Fruit fly (Drosophila melanogaster) whole organism, embryonic: ENCODE results near the gene CG6878.

Source experiments
- CG16779 ChIP-seq: fragments of 200-800 bp; sonication (Bioruptor generic); IDR thresholded peaks from 2 replicates; pipeline ENCODE4 v1.3.6; 2022; ENCODE audit warnings: missing biosample characterization, missing genetic modification characterization
- CG17829 ChIP-seq: fragments of 200-800 bp; optimal IDR thresholded peaks from 2 replicates; lab custom pipeline; 2019; ENCODE audit warnings: missing biosample characterization, mild to moderate bottlenecking, missing genetic modification characterization, moderate library complexity
- CG7271 ChIP-seq: fragments of 200-800 bp; sonication (Bioruptor generic); optimal IDR thresholded peaks from 2 replicates; lab custom pipeline; 2018; ENCODE audit warnings: missing biosample characterization, mild to moderate bottlenecking, missing genetic modification characterization, moderate library complexity
- CG8290 ChIP-seq, 3 experiments: fragments of 200-800 bp; sonication (Bioruptor generic); optimal IDR thresholded peaks; 2 replicates each; lab custom pipeline; 2016 to 2019; ENCODE audit warnings: missing biosample characterization in 3 of 3, missing genetic modification characterization in 3 of 3, mild to moderate bottlenecking in 2 of 3, moderate library complexity in 1 of 3
- CHES-1-like ChIP-seq: fragments of 200-800 bp; sonication (Bioruptor generic); optimal IDR thresholded peaks from 2 replicates; lab custom pipeline; 2016; ENCODE audit warnings: missing biosample characterization, missing genetic modification characterization
- Hr3 ChIP-seq: fragments of 200-800 bp; sonication (Bioruptor generic); optimal IDR thresholded peaks from 3 replicates; lab custom pipeline; 2016; ENCODE audit warnings: missing biosample characterization, missing genetic modification characterization
- Neu2 ChIP-seq: fragments of 200-800 bp; sonication (Bioruptor generic); optimal IDR thresholded peaks from 3 replicates; lab custom pipeline; 2016; ENCODE audit warnings: missing biosample characterization, missing genetic modification characterization, borderline replicate concordance
- bbx ChIP-seq: fragments of 200-800 bp; sonication (Bioruptor generic); IDR thresholded peaks from 2 replicates; pipeline ENCODE4 v1.3.6; 2022; ENCODE audit warnings: missing biosample characterization, missing genetic modification characterization; ENCODE audit not compliant: partially characterized antibody
- slbo ChIP-seq: fragments of 200-800 bp; sonication (Bioruptor generic); IDR thresholded peaks from 2 replicates; pipeline ENCODE4 v1.3.6; 2022; ENCODE audit warnings: missing biosample characterization, missing genetic modification characterization
- wek ChIP-seq: fragments of 200-800 bp; sonication (Bioruptor generic); optimal IDR thresholded peaks from 3 replicates; lab custom pipeline; 2018; ENCODE audit warnings: missing biosample characterization, mild to moderate bottlenecking, missing genetic modification characterization, moderate library complexity

DNA sequence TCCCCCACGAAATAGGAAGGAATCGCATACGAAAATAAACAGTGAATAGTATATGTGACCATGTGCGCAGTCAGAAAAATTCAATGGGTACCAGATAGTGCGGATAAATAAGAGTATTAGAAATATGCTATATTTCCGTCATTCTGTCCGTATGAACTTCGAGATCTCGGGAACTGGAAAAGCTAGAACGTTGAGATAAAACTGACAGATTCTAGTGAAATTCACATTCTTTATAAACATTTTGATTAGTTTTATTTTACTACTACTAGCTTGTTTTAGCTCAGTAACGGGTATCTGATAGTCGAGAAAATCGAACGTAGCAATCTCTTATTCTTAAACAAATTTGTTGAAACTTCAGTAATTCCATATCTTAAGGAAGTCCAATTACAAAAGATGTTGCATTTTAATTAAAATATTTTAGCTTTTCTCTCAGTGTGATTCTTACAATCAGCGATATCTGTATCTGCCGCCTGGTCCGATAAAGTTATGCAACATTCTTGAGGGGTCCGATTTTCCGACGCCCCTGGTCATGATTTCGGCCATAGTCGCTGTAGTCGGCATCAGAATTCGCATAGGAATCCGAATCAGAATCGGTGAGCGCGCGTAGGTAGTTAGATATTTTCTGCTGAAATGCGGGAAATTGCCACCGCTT is 10.9 kb downstream of the CG6878 start:
- no peak for TF ChIP-seq CHES-1-like (GFP tag; lab: Kevin White, UChicago)
- TF ChIP-seq Neu2: no peak
- TF ChIP-seq CG7271 (tag; lab: Kevin White, UChicago): no peak
- no peak for TF ChIP-seq CG16779 (GFP tag; lab: Robert Waterston, UW)
- TF ChIP-seq CG17829 (tag; lab: Kevin White, UChicago): no peak
- TF ChIP-seq bbx (GFP tag; lab: Robert Waterston, UW): no peak
- no peak for TF ChIP-seq slbo (GFP tag; lab: Robert Waterston, UW)
- no peak for TF ChIP-seq Hr3
- no peak for TF ChIP-seq CG8290 (GFP tag; optimal IDR thresholded peaks at IDR 0.05; lab: Kevin White, UChicago)
- TF ChIP-seq CG8290 (tag; optimal IDR thresholded peaks at IDR 0.05; lab: Kevin White, UChicago): no peak
- no peak for TF ChIP-seq wek (GFP tag; lab: Kevin White, UChicago)
